Fruit fly (Drosophila melanogaster) whole organism, wandering third instar larva: ENCODE results near the gene Rab5.

Experiments used
- Abd-B ChIP-seq: fragments of >200 bp; optimal IDR thresholded peaks from 2 replicates; lab custom pipeline; 2017; ENCODE audit warnings: missing biosample characterization, missing genetic modification characterization
- CG32264 ChIP-seq: fragments of 200-800 bp; sonication (Bioruptor generic); optimal IDR thresholded peaks from 2 replicates; lab custom pipeline; 2016; ENCODE audit warnings: missing biosample characterization, missing genetic modification characterization
- CG9705 ChIP-seq: fragments of 200-800 bp; sonication (Bioruptor generic); optimal IDR thresholded peaks from 2 replicates; lab custom pipeline; 2018; ENCODE audit warnings: missing biosample characterization, mild to moderate bottlenecking, missing genetic modification characterization
- Dfd ChIP-seq: fragments of >200 bp; optimal IDR thresholded peaks from 2 replicates; lab custom pipeline; 2017; ENCODE audit warnings: missing biosample characterization, missing genetic modification characterization
- GATAd ChIP-seq: sonication (Bioruptor generic); optimal IDR thresholded peaks from 2 replicates; lab custom pipeline; 2016; ENCODE audit warnings: missing biosample characterization, missing genetic modification characterization
- HLH106 ChIP-seq: fragments of 200-800 bp; optimal IDR thresholded peaks from 3 replicates; lab custom pipeline; 2019; ENCODE audit warnings: missing biosample characterization, mild to moderate bottlenecking, missing genetic modification characterization, moderate library complexity
- Hr83 ChIP-seq: fragments of 200-300 bp; sonication (Bioruptor generic); optimal IDR thresholded peaks from 2 replicates; lab custom pipeline; 2016; ENCODE audit warnings: missing biosample characterization, mild to moderate bottlenecking, missing genetic modification characterization, moderate library complexity; ENCODE audit not compliant: poor library complexity, severe bottlenecking
- Jra ChIP-seq: sonication (Bioruptor generic); optimal IDR thresholded peaks from 2 replicates; lab custom pipeline; 2016; ENCODE audit warnings: missing biosample characterization, missing genetic modification characterization
- OdsH ChIP-seq: fragments of 200-800 bp; sonication (Bioruptor generic); optimal IDR thresholded peaks from 2 replicates; lab custom pipeline; 2016; ENCODE audit warnings: missing biosample characterization, mild to moderate bottlenecking, missing genetic modification characterization
- Sp1 ChIP-seq: fragments of 200-800 bp; sonication (Bioruptor generic); optimal IDR thresholded peaks from 3 replicates; lab custom pipeline; 2019; ENCODE audit warnings: missing biosample characterization, mild to moderate bottlenecking, missing genetic modification characterization, moderate library complexity
- br ChIP-seq: fragments of 200-800 bp; sonication (Bioruptor generic); optimal IDR thresholded peaks from 2 replicates; lab custom pipeline; 2016; ENCODE audit warnings: missing biosample characterization, missing genetic modification characterization
- dl ChIP-seq, 2 experiments: fragments of 175-275, 200-275 bp in 1 of 2; fragments of 200-275 bp in 1 of 2; sonication (Bioruptor generic); optimal IDR thresholded peaks; lab custom pipeline; 2018; ENCODE audit warnings: mild to moderate bottlenecking in 2 of 2, missing biosample characterization in 2 of 2, missing genetic modification characterization in 2 of 2, moderate library complexity in 2 of 2; ENCODE audit not compliant: partially characterized antibody in 2 of 2, insufficient read depth in 1 of 2
- dmrt93B ChIP-seq: fragments of 200-800 bp; sonication (Bioruptor generic); optimal IDR thresholded peaks from 2 replicates; lab custom pipeline; 2018; ENCODE audit warnings: missing biosample characterization, mild to moderate bottlenecking, missing genetic modification characterization
- ey ChIP-seq: fragments of 200-800 bp; sonication (Bioruptor generic); optimal IDR thresholded peaks from 2 replicates; lab custom pipeline; 2016; ENCODE audit warnings: missing biosample characterization, missing genetic modification characterization
- fru ChIP-seq: fragments of 200-800 bp; sonication (Bioruptor generic); optimal IDR thresholded peaks from 3 replicates; lab custom pipeline; 2016; ENCODE audit warnings: missing biosample characterization, mild to moderate bottlenecking, missing genetic modification characterization
- h ChIP-seq: fragments of 200-800 bp; sonication (Bioruptor generic); optimal IDR thresholded peaks from 3 replicates; lab custom pipeline; 2016; ENCODE audit warnings: missing biosample characterization, mild to moderate bottlenecking, missing genetic modification characterization
- jim ChIP-seq: fragments of 175-275, 200-325 bp; sonication (Bioruptor generic); optimal IDR thresholded peaks from 2 replicates; lab custom pipeline; 2016; ENCODE audit warnings: missing biosample characterization, mild to moderate bottlenecking, missing genetic modification characterization
- lola ChIP-seq: fragments of >200 bp; optimal IDR thresholded peaks from 2 replicates; lab custom pipeline; 2017; ENCODE audit warnings: missing biosample characterization, missing genetic modification characterization
- tai ChIP-seq: sonication (Bioruptor generic); optimal IDR thresholded peaks from 2 replicates; lab custom pipeline; 2016; ENCODE audit warnings: missing biosample characterization, missing genetic modification characterization
- usp ChIP-seq: fragments of >200 bp; optimal IDR thresholded peaks from 2 replicates; lab custom pipeline; 2017; ENCODE audit warnings: missing biosample characterization, missing genetic modification characterization
- woc ChIP-seq: sonication (Bioruptor generic); optimal IDR thresholded peaks from 2 replicates; lab custom pipeline; 2016; ENCODE audit warnings: missing biosample characterization, mild to moderate bottlenecking, missing genetic modification characterization

Gene Rab5

DNA sequence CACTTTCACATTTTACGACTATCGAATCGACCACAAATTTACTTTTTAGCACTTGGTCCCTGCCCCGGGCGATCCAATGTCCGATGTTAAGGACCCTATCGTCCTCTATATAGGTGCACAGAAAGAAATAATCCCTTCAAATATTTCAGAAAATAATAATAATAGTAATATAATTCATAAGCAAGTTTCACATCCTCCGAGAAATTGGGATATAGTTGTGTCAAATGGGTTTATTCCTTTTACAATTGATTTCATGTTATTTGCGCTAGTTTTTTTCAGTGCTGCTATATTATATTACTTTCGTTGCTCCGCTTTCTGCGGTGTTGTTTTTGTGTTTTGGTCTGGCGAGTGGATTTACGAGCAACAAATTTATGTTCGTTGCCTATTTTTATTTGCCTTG is 16.6 kb downstream of the Rab5 start:
- TF ChIP-seq Hr83 (GFP tag; lab: Kevin White, UChicago) (no peak), woc (GFP tag; lab: Kevin White, UChicago) (no peak), OdsH (no peak)

DNA sequence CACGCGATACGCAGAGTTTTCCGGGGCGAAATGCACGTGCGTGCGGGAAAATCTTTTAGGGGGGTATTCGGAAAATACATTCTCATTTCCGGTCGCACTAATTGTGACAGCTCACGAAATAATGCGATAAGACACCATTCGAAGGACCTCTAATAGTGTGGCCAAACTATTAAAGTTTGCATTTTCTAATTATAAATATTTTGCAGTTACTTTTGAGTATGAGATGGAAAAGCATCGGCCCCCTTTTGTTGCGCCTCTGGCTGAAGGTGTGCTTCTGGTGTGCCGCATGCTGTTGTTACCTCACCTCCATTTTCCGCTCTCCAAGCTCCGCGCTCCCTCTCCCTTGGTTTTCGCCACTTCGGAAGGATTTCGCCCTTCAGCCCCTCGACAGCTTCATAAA is 50.9 kb downstream of the Rab5 start:
- no peak for TF ChIP-seq usp (GFP tag; lab: Kevin White, UChicago)
- TF ChIP-seq Abd-B (GFP tag; lab: Kevin White, UChicago), result no peak
- TF ChIP-seq CG9705 (GFP tag; lab: Kevin White, UChicago), result no peak
- no peak for TF ChIP-seq Jra (GFP tag; lab: Kevin White, UChicago)
- TF ChIP-seq tai (GFP tag; lab: Kevin White, UChicago), result no peak
- TF ChIP-seq fru (GFP tag; lab: Kevin White, UChicago), result no peak
- no peak for TF ChIP-seq CG32264
- TF ChIP-seq HLH106, result no peak
- TF ChIP-seq GATAd (GFP tag; lab: Kevin White, UChicago), result no peak
- no peak for TF ChIP-seq jim
- TF ChIP-seq h (GFP tag; lab: Kevin White, UChicago), result no peak
- TF ChIP-seq Dfd, result no peak
- TF ChIP-seq br, result no peak
- TF ChIP-seq Sp1, result no peak
- no peak for TF ChIP-seq dl (GFP tag; optimal IDR thresholded peaks at IDR 0.05; lab: Kevin White, UChicago; ENCODE audit: insufficient read depth in 1 of 2, partially characterized antibody in 2 of 2)
- no peak for TF ChIP-seq lola (GFP tag; lab: Kevin White, UChicago)
- TF ChIP-seq dmrt93B (GFP tag; lab: Kevin White, UChicago), result no peak

dm6 chr2L:2311449-2311848 is 53.6 kb downstream of the Rab5 start, which contains the start of gene eys:
Gene eys (plus strand): TSS chr2L:2311680.
- no peak for TF ChIP-seq ey
